Worm (Caenorhabditis elegans): Measurements from ENCODE around the gene C05E4.12.

C05E4.12 gene

DNA sequence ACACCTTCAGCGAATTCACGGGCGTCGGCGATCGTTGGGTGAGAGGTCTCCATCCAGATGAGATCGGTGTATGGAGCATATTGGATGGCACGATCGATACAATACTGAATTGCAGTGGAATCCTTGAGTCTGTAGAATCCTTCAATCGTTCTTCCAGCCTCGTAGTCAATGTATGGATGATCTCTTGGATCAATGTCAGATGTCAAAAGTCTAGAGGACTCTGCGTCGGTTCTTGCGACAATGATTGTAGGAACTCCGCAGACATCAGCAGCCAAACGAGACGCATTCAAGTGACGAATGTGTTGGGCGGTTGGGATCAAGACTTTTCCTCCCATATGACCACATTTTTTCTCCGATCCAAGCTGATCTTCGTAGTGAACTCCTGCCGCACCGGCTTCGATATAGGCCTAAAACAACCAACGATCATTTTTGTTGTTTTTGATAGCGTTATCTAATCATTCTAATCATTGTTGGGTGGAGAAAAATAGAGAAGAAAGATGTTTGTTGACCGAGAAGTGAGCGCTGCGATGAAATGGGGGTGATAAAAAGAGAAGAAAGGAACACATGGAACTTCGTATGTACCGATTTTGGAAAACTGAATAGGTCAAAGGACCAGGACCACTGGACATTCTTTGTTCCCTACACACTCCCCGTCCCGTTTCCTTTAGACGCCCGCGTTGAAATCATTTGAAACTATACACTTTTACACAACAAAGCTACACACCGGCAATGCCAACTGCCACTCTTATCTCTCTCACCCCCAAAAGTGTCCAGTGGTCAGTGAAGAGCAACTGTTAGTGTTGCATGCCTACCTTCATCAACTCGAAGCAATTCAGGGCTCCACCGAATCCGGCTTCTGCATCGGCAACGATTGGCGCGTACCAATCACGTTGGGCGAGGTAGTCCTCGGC is 35.0 kb downstream of the C05E4.12 start:
- no peak for TF ChIP-seq unc-62 (GFP tag; optimal IDR thresholded peaks at IDR 0.05)

DNA sequence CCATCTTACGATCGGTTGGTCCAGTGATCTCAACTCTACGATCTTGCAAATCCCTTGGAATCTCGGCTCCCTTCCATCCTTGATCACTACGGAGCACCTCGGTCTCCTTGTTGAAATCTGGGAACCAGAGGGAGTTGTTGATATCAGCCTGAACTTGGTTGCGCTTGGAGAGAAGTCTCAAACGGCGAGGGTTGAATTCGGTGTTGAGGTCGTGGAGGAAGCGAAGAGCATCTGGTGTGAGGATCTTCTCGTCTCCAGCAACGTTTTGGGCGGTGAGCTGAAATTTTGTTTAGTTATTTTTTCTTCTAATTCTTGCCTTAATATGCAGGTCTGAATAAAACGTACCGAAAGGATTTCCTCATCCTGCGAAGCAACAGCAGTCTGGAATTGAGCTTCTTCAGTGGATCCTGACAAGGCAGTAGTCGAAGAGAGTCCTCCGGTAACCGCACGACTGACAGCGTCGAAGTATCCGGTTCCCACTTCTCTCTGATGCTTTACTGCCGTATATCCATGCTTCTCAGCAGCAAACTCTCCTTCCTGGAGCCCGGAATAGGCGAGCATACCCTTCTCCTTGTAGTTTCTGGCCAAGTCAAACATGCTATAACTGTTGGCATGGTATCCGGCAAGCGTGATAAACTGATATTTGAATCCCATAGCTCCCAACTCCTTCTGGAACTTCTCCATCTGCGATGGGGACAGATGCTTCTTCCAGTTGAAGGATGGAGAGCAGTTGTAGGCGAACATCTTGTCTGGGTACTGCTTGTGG is 35.8 kb downstream of the C05E4.12 start:
- no peak for TF ChIP-seq unc-62 (GFP tag; optimal IDR thresholded peaks at IDR 0.05)

DNA sequence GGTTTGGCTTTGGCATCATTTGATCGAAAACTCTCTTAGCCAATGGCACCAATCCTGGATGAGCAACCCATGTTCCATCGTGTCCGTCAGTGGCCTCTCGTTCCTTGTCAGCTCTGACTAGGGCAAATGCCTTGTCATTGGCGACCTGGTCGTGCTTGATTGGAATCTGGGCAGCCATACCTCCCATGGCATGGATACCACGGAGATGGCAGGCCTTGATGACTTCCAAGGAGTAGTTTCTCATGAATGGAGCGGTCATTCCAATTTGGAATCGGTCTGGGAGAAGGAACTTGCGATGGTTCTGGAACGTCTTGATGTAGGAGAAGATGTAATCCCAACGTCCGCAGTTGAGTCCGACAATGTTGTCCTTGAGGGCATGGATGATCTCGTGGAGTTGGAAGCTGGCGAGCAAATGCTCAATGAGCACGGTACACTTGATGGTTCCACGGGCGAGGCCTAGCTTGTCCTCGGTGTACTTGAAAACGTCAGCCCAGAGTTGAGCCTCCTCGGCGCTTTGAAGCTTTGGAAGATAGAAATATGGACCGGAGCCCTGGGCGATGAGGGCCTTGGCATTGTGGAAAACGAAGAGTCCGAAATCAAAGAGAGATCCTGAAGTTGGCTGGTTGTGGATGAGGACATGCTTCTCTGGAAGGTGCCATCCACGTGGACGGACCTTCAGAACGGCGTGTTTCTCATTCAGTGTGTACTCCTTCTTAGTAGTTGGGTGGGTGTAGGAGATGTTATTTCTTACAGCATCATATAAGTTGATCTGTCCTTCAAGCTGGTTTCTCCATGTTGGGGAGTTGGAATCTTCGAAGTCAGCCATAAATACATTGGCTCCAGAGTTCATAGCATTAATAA is 36.6 kb downstream of the C05E4.12 start:
- TF ChIP-seq unc-62 (GFP tag; optimal IDR thresholded peaks at IDR 0.05), result no peak

DNA sequence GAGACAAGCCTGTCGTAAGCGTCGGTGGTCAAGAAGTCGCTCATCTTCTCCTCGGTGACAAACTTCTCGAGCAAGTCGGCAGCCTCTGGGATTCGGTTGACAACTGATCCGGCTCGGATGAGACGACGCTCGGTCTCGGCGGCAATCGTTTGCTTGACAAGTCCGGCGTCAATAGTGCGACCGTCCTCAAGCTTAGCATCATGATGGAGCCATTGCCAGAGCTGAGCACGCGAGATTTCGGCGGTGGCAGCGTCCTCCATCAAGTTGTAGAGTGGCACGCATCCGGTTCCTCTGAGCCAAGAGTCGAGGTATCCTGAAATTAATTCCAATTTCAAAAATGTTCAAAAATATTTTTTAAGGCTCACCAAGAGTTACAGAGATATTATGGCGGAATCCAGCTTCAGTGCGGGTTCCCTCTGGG is 37.3 kb downstream of the C05E4.12 start:
- no peak for TF ChIP-seq unc-62 (GFP tag; optimal IDR thresholded peaks at IDR 0.05)

DNA sequence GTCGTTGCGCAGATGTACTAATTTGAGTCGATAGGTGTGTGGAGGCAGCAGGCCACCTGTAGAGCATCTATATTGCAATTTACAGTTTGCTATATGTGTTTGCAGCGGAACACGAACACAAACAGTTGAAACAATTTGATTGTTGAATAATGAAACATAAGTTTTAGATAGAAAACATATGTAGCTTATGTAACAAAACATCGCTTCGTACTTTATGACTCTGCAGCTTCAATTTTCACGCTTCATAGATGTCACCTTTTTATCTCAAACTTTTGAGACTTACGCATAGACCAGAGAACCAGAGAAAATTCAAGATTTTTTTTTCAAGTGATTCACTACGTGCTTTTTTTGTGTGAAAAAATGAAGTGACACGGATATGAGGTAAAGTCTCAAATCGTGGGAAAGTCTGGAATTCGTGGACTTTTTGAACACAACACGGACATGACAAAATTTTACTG is 37.9 kb downstream of the C05E4.12 start, which contains the start of gene fbxb-72:
TSS of gene fbxb-72 (minus strand) at position 58 of the 458 bp plus-strand sequence.
- TF ChIP-seq unc-62 (GFP tag; optimal IDR thresholded peaks at IDR 0.05), result no peak

DNA sequence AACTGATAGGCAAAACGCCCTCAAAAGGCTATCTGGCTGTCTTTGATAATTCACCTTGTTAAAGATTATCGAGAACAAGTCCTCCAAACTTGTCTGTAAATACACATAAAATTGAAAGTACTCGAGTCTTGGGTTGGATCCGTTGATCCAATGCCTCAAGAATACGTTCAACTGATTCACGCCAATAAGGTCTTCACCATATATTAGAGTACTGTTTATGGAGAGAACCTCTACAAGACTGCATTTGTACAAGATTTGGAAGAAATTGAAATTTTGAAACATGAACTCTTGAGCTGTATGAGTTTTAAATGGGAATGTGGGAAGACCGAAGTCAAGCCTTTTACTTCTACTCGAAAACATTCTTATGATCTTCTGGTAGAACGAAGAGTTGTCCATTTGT is 38.9 kb downstream of the C05E4.12 start:
- TF ChIP-seq unc-62 (GFP tag; optimal IDR thresholded peaks at IDR 0.05), result no peak

DNA sequence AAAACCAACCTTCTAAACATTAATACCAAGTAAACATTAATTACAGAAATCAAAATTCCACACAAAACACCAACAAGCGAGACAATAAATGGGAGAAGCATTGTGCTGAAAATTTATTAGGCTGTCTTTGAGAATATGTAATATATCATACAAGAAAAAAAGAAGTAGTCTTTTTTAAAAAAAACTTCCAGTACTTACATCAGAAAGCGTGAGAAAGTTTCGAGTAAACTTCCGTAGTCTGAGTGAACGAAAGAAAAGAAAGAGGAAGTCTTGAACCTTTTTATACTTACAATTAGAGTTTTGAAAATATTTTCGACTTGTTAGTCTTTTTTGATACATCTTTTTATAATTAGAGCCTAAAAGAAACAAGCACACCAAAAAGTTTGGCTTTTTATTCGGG is 42.1 kb downstream of the C05E4.12 start, which contains the start of gene srbc-40:
TSS of gene srbc-40 (minus strand) at position 101 of the 400 bp plus-strand sequence.
- TF ChIP-seq unc-62 (GFP tag; optimal IDR thresholded peaks at IDR 0.05), result no peak

DNA sequence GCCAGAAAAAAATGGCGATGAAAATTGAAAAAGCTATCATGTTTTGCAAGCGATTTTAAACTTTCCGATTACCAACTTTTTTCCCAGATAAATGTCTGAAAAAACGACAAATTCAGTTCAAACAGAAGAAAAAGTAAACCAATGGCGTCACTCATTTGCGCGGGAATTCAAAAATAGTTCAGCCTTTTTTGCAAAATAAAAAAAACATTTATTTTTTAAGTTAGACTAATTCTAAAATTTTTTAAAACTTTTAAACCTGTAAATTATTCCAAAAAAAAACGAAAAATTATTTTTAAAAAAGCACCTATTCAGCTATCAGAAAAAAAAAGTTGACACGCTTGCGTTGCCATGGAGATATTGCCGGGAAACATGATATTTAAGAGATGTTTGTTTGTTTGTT is 48.9 kb downstream of the C05E4.12 start, which contains the start of gene cyp-33C11:
TSS of gene cyp-33C11 (minus strand) at position 101 of the 400 bp plus-strand sequence.
- no peak for TF ChIP-seq unc-62 (GFP tag; optimal IDR thresholded peaks at IDR 0.05)

Data from whole organism, dauer.